Fruit fly (Drosophila melanogaster): ENCODE results near the gene Grx5.

DNA sequence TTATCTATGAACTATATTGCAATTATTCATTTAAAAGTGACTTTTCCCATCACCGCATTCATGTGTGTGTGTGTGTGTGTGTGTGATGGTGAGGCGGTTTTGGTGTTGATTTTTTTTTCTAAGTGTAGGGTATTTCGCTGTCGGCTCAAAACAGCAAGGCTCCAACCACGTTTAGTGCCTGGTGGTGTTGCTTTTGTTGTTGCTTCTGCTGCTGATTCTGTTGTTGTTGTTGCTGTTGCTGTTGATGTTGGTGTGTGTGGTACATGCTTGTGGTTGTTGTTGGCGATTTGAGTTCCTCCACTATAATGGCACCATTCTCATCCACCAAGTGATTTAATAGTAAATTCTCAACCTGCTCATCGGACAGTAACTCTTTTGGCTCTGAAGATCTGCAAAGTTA, 10.4 kb downstream of the Grx5 start:
- TF ChIP-seq gl (tag; optimal IDR thresholded peaks at IDR 0.05) (no peak), CG12605 (GFP tag; IDR thresholded peaks at IDR 0.05) (no peak), Pif1B (GFP tag; optimal IDR thresholded peaks at IDR 0.05) (no peak)
